Worm (Caenorhabditis elegans): ENCODE measurements around the gene Y39A1A.16.

DNA sequence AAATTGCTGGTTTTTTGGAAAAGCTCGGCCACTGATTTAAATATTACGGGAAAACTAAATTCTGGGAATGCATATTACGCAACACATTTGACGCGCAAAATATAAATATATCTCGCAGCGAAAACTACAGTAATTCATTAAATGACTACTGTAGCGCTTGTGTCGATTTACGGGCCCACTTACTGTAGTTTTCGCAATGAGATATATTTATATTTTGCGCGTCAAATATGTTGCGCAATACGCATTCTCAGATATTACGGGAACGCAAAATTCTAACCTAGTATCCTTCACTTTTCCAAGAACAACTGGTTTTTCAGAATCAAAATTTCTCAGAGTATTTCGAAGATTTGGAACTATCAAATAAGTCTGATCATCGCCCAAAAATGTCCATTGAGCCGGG, 30.6 kb downstream of the Y39A1A.16 start:
- no peak for TF ChIP-seq ztf-4 (tag; optimal IDR thresholded peaks at IDR 0.05)
- no peak for TF ChIP-seq sem-4 (tag; optimal IDR thresholded peaks at IDR 0.05)
- TF ChIP-seq snpc-4 (tag; optimal IDR thresholded peaks at IDR 0.05): no peak
